Worm (Caenorhabditis elegans) whole organism, L2 larva: Measurements from ENCODE around the gene R05H5.4.

ENCODE experiments used
- R02D3.7 ChIP-seq: fragments of 150-350 bp; optimal IDR thresholded peaks from 2 replicates; lab custom pipeline; 2014; ENCODE audit warnings: missing biosample characterization, missing genetic modification characterization
- ZK546.5 ChIP-seq: sonication (generic microtip); optimal IDR thresholded peaks from 2 replicates; lab custom pipeline; 2017; ENCODE audit warnings: missing biosample characterization, missing genetic modification characterization
- ama-1 ChIP-seq: fragments of 150-350 bp; optimal IDR thresholded peaks from 2 replicates; lab custom pipeline; 2018; ENCODE audit warnings: inconsistent platforms
- elt-1 ChIP-seq: fragments of 150-350 bp; optimal IDR thresholded peaks from 2 replicates; lab custom pipeline; 2014; ENCODE audit warnings: missing biosample characterization, missing genetic modification characterization
- nhr-12 ChIP-seq: fragments of 150-350 bp; optimal IDR thresholded peaks from 2 replicates; lab custom pipeline; 2014; ENCODE audit warnings: missing biosample characterization, missing genetic modification characterization
- nhr-237 ChIP-seq: fragments of 150-350 bp; optimal IDR thresholded peaks from 2 replicates; lab custom pipeline; 2014; ENCODE audit warnings: missing biosample characterization, missing genetic modification characterization
- nhr-6 ChIP-seq: fragments of 150-350 bp; optimal IDR thresholded peaks from 2 replicates; lab custom pipeline; 2014; ENCODE audit warnings: missing biosample characterization, missing genetic modification characterization
- skn-1 ChIP-seq: sonication (generic microtip); optimal IDR thresholded peaks from 2 replicates; lab custom pipeline; 2017; ENCODE audit warnings: missing biosample characterization, missing genetic modification characterization
- snpc-4 ChIP-seq: fragments of 150-350 bp; optimal IDR thresholded peaks from 2 replicates; lab custom pipeline; 2014; ENCODE audit warnings: missing biosample characterization, missing genetic modification characterization
- zag-1 ChIP-seq: fragments of 150-350 bp; optimal IDR thresholded peaks from 2 replicates; lab custom pipeline; 2014; ENCODE audit warnings: missing biosample characterization, missing genetic modification characterization

DNA sequence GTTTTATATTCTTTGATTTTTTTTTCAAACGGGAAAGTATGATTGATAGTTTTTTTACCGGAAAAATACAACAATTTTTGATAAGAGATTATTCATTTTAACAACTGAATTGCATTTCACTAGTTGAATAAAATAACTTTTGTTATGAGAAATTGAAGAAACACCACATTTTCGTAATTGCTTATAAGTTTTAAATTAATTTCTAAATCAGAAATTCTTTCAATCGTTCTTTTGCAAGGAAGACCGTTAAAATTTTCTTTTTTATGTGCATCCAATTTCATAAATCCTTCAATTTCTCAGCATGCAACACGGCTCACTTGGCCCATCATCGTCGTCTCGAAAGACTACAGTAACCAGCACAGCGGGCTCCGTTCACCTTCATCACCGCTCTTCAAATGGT is 22.8 kb upstream of the R05H5.4 start, which contains the start of gene plc-3:
- no peak for TF ChIP-seq nhr-6 (tag; lab: Kevin White, UChicago)
- no peak for TF ChIP-seq skn-1
- TF ChIP-seq elt-1 (tag; lab: Kevin White, UChicago): no peak
- no peak for TF ChIP-seq R02D3.7
- no peak for TF ChIP-seq snpc-4
- TF ChIP-seq nhr-12 (tag; lab: Kevin White, UChicago): no peak
- TF ChIP-seq nhr-237 (tag; lab: Kevin White, UChicago): no peak
- no peak for TF ChIP-seq ama-1 (lab: Kevin White, UChicago)
- TF ChIP-seq ZK546.5 (tag; lab: Kevin White, UChicago): no peak
- no peak for TF ChIP-seq zag-1 (tag; lab: Kevin White, UChicago)
